Fruit fly (Drosophila melanogaster) whole organism, adult: ENCODE measurements around the gene bdwf.
A peak's percentile ranks its signal among the peaks of the same experiment; 100 is the strongest.

Source experiments
- CG11617 ChIP-seq: fragments of 200-800 bp; sonication (Bioruptor generic); optimal IDR thresholded peaks from 2 replicates; lab custom pipeline; 2017; ENCODE audit warnings: mild to moderate bottlenecking, missing biosample characterization, missing genetic modification reagents, missing genetic modification characterization
- CG12768 ChIP-seq: fragments of 200-800 bp; sonication (Bioruptor generic); optimal IDR thresholded peaks from 2 replicates; lab custom pipeline; 2017; ENCODE audit warnings: missing biosample characterization, missing genetic modification characterization, mild to moderate bottlenecking, moderate library complexity, missing genetic modification reagents
- CG14711 ChIP-seq: fragments of 200-800 bp; sonication (Bioruptor generic); optimal IDR thresholded peaks from 2 replicates; lab custom pipeline; 2018; ENCODE audit warnings: missing biosample characterization, mild to moderate bottlenecking, missing genetic modification characterization, moderate library complexity
- CG1620 ChIP-seq: fragments of 200-800 bp; sonication (Bioruptor generic); optimal IDR thresholded peaks from 2 replicates; lab custom pipeline; 2016; ENCODE audit warnings: missing biosample characterization, missing genetic modification characterization
- CG33017 ChIP-seq: fragments of 200-800 bp; sonication (Bioruptor generic); optimal IDR thresholded peaks from 2 replicates; lab custom pipeline; 2018; ENCODE audit warnings: missing biosample characterization, mild to moderate bottlenecking, missing genetic modification characterization, moderate library complexity
- CG5204 ChIP-seq: fragments of 200-800 bp; sonication (Bioruptor generic); optimal IDR thresholded peaks from 2 replicates; lab custom pipeline; 2016; ENCODE audit warnings: missing biosample characterization, missing genetic modification characterization
- CG7045 ChIP-seq: fragments of 200-800 bp; sonication (Bioruptor generic); optimal IDR thresholded peaks from 2 replicates; lab custom pipeline; 2017; ENCODE audit warnings: missing biosample characterization, mild to moderate bottlenecking, missing genetic modification characterization
- CG7101 ChIP-seq: fragments of 200-800 bp; sonication (Bioruptor generic); optimal IDR thresholded peaks from 2 replicates; lab custom pipeline; 2018; ENCODE audit warnings: missing biosample characterization, mild to moderate bottlenecking, missing genetic modification characterization, moderate library complexity
- Clk ChIP-seq: fragments of 200-800 bp; sonication (Bioruptor generic); optimal IDR thresholded peaks from 2 replicates; lab custom pipeline; 2017; ENCODE audit warnings: missing biosample characterization, missing genetic modification characterization
- Crg-1 ChIP-seq: fragments of 200-800 bp; sonication (Bioruptor generic); optimal IDR thresholded peaks from 2 replicates; lab custom pipeline; 2016; ENCODE audit warnings: missing biosample characterization, missing genetic modification characterization
- Hr96 ChIP-seq: fragments of 200-800 bp; sonication (Bioruptor generic); optimal IDR thresholded peaks from 2 replicates; lab custom pipeline; 2016; ENCODE audit warnings: missing biosample characterization, missing genetic modification characterization
- Mnt ChIP-seq: fragments of 200-800 bp; sonication (Bioruptor generic); optimal IDR thresholded peaks from 2 replicates; lab custom pipeline; 2016; ENCODE audit warnings: missing biosample characterization, mild to moderate bottlenecking, missing genetic modification characterization
- bab1 ChIP-seq: fragments of 200-800 bp; sonication (Bioruptor generic); optimal IDR thresholded peaks from 3 replicates; lab custom pipeline; 2019; ENCODE audit warnings: missing biosample characterization, mild to moderate bottlenecking, missing genetic modification characterization, moderate library complexity
- cic ChIP-seq: fragments of 200-800 bp; sonication (Bioruptor generic); optimal IDR thresholded peaks from 2 replicates; lab custom pipeline; 2017; ENCODE audit warnings: missing biosample characterization, mild to moderate bottlenecking, missing genetic modification characterization, moderate library complexity
- cnc ChIP-seq, 2 experiments: fragments of >200 bp; optimal IDR thresholded peaks; 2 replicates each; lab custom pipeline; 2017
- kay ChIP-seq: fragments of 200-800 bp; sonication (Bioruptor generic); peaks from one replicate; lab custom pipeline; 2016; ENCODE audit warnings: missing biosample characterization, missing genetic modification characterization, borderline replicate concordance
- ovo ChIP-seq: fragments of 200-800 bp; sonication (Bioruptor generic); optimal IDR thresholded peaks from 2 replicates; lab custom pipeline; 2016; ENCODE audit warnings: missing biosample characterization, missing genetic modification characterization
- pad ChIP-seq: fragments of 200-800 bp; sonication (Bioruptor generic); optimal IDR thresholded peaks from 3 replicates; lab custom pipeline; 2017; ENCODE audit warnings: missing biosample characterization, missing genetic modification characterization, mild to moderate bottlenecking, moderate library complexity, missing genetic modification reagents
- tj ChIP-seq: fragments of 200-800 bp; sonication (Bioruptor generic); optimal IDR thresholded peaks from 3 replicates; lab custom pipeline; 2017; ENCODE audit warnings: missing biosample characterization, mild to moderate bottlenecking, missing genetic modification characterization, moderate library complexity
- toe ChIP-seq: fragments of 200-800 bp; sonication (Bioruptor generic); optimal IDR thresholded peaks from 2 replicates; lab custom pipeline; 2016; ENCODE audit warnings: missing biosample characterization, missing genetic modification characterization

Gene bdwf

dm6 chr3R:17048867-17049266, 5.9 kb upstream of the bdwf start:
- TF ChIP-seq Hr96 (no peak), Mnt (no peak), tj (GFP tag; lab: Kevin White, UChicago) (no peak), CG12768 (no peak), kay (GFP tag; lab: Kevin White, UChicago) (no peak), CG1620 (GFP tag; lab: Kevin White, UChicago) (no peak), pad (GFP tag; lab: Kevin White, UChicago) (no peak), cnc (optimal IDR thresholded peaks at IDR 0.05; lab: Kevin White, UChicago) (no peak), bab1 (GFP tag; lab: Kevin White, UChicago) (no peak)

DNA sequence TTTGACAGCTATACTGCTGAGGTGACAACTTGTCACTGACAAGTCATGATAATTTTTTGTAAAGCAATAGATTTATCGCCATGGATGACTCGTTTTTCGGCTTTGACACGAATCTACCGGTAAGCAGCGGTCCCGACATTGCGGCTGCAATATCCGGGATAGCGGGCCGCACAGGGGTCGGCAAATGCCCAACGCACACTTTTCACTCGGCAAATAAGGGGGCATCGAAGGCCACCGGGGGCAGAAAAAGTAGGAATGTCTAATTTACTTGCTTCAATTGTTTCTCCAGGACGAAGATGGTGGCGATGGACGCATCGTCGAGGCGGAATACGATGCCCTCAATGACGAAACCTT, 611 bp upstream of the bdwf start:
- no peak for TF ChIP-seq CG5204 (GFP tag; lab: Kevin White, UChicago)
- no peak for TF ChIP-seq CG1620 (GFP tag; lab: Kevin White, UChicago)
- no peak for TF ChIP-seq Crg-1 (GFP tag; lab: Kevin White, UChicago)
- no peak for TF ChIP-seq cnc (optimal IDR thresholded peaks at IDR 0.05; lab: Kevin White, UChicago)
- no peak for TF ChIP-seq tj (GFP tag; lab: Kevin White, UChicago)
- no peak for TF ChIP-seq bab1 (GFP tag; lab: Kevin White, UChicago)
- TF ChIP-seq cic (GFP tag; lab: Kevin White, UChicago): no peak
- no peak for TF ChIP-seq toe (GFP tag; lab: Kevin White, UChicago)
- TF ChIP-seq Clk (GFP tag; lab: Kevin White, UChicago): no peak
- TF ChIP-seq kay (GFP tag; lab: Kevin White, UChicago): no peak
- TF ChIP-seq CG33017 (tag; lab: Kevin White, UChicago): no peak
- TF ChIP-seq CG14711 (tag; lab: Kevin White, UChicago): no peak
- TF ChIP-seq CG11617 (GFP tag; lab: Kevin White, UChicago): no peak
- no peak for TF ChIP-seq ovo (GFP tag; lab: Kevin White, UChicago)
- TF ChIP-seq Mnt: no peak
- TF ChIP-seq CG7101 (tag; lab: Kevin White, UChicago): no peak

DNA sequence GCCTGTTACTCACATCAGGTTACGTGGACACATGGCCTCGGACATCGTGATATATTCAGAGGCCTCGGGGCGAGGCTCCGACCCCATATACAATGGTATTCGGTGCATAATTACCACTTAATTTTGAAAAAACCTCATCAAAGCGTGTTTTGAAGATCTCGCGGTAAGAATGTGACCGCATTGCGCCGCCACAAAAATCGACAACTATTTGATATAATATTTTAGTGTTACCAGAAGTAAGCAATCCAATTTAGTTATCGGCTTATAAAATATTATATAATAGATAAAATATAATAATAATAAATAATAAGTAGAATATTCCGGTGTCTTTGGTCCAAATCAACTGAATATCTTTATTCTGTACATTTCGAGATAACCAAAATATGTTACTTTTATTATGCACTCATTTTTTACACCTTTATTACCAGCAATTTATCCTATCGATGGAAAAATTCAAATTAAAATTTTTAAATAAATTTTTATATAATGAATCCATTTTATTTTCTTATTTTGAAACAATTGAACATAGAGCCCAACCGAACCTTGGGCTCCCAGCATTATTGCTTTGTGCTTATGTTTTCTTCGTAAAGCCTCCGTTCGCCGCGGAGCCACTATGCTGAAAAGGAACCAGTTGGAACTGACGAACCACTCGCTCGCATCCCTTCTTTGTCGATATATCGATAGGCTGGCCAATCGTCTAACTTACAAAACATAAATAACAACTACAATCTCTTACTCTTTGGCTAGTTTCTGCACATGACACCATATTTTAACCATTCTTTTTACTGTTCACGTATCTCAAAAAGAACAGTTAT, 2.7 kb downstream of the bdwf start, which contains the start of the genes CG18213 and Trm7-32:
CG18213 (minus strand) TSS at position 211 of the 815 bp plus-strand sequence.
Trm7-32 (plus strand) TSS at position 690 of the 815 bp plus-strand sequence.
- no peak for TF ChIP-seq CG5204 (GFP tag; lab: Kevin White, UChicago)
- TF ChIP-seq CG7045 (GFP tag; lab: Kevin White, UChicago): no peak
- TF ChIP-seq bab1 (GFP tag; lab: Kevin White, UChicago): peak; percentile 2
- no peak for TF ChIP-seq CG11617 (GFP tag; lab: Kevin White, UChicago)
- TF ChIP-seq cnc (optimal IDR thresholded peaks at IDR 0.05; lab: Kevin White, UChicago): no peak
- TF ChIP-seq tj (GFP tag; lab: Kevin White, UChicago): peak; percentile 2
- TF ChIP-seq toe (GFP tag; lab: Kevin White, UChicago): peak; percentile 19
- no peak for TF ChIP-seq kay (GFP tag; lab: Kevin White, UChicago)
- peak; percentile 48 for TF ChIP-seq Mnt

- TF ChIP-seq CG7045 (GFP tag; lab: Kevin White, UChicago) (no peak), CG12768 (no peak)
Observed at dm6 chr3R:17035945-17036344, 7.0 kb downstream of the bdwf start, which contains the start of gene CG4009. Gene CG4009 (minus strand): TSS chr3R:17036045.

DNA sequence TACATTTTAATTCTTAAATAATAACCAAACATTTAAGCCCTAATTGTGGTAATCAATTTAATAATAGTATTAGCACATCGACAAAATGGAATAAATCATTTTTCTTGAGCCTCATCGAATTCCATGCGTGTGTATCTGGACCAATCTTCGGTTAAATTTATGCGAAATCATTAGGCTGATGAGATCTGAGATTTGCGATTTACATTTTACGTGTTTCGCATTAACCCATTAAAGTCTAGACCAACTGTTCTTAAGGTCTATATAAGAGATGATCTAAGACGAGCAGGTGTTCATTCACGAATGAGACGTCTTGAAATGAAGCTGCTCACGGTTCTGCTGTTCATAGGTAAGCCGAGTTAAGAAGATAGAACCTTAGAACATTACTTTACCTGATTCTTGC, 11.4 kb downstream of the bdwf start, which contains the start of gene CG31268:
CG31268 (plus strand) TSS at position 301 of the 400 bp plus-strand sequence.
- TF ChIP-seq Mnt (no peak), CG12768 (no peak), CG5204 (GFP tag; lab: Kevin White, UChicago) (no peak), bab1 (GFP tag; lab: Kevin White, UChicago) (no peak), CG1620 (GFP tag; lab: Kevin White, UChicago) (no peak), CG7101 (tag; lab: Kevin White, UChicago) (no peak), cnc (optimal IDR thresholded peaks at IDR 0.05; lab: Kevin White, UChicago) (no peak)

DNA sequence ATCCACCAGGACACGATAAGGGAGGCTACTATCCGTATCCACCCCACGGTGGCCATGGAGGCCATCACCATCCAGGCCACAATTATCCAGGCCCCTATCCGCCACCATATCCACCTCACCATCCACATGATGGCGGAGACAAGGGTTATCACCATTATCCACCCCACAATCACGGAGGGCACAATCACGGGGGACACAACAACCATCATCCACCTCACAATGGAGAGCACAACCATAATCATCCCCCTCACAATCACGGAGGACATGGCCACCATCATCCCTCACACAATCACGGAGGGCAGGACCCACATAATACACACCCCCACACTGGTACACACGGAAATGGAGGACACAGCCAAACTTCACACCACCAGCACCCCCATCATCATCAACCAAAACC, 13.1 kb downstream of the bdwf start:
- TF ChIP-seq CG11617 (GFP tag; lab: Kevin White, UChicago): no peak
- no peak for TF ChIP-seq CG7101 (tag; lab: Kevin White, UChicago)
- no peak for TF ChIP-seq kay (GFP tag; lab: Kevin White, UChicago)

dm6 chr3R:17028393-17028792, 14.5 kb downstream of the bdwf start, which contains the start of gene CG5225:
Gene CG5225 (plus strand): TSS chr3R:17028693.
- no peak for TF ChIP-seq Crg-1 (GFP tag; lab: Kevin White, UChicago)
- TF ChIP-seq tj (GFP tag; lab: Kevin White, UChicago): no peak
- TF ChIP-seq CG7101 (tag; lab: Kevin White, UChicago): no peak
- TF ChIP-seq toe (GFP tag; lab: Kevin White, UChicago): no peak
- TF ChIP-seq kay (GFP tag; lab: Kevin White, UChicago): no peak
- no peak for TF ChIP-seq ovo (GFP tag; lab: Kevin White, UChicago)
- no peak for TF ChIP-seq Hr96
- TF ChIP-seq CG33017 (tag; lab: Kevin White, UChicago): no peak
- no peak for TF ChIP-seq bab1 (GFP tag; lab: Kevin White, UChicago)
- TF ChIP-seq cic (GFP tag; lab: Kevin White, UChicago): no peak
- TF ChIP-seq Mnt: no peak
- TF ChIP-seq CG7045 (GFP tag; lab: Kevin White, UChicago): no peak
- TF ChIP-seq Clk (GFP tag; lab: Kevin White, UChicago): no peak
- no peak for TF ChIP-seq pad (GFP tag; lab: Kevin White, UChicago)
- no peak for TF ChIP-seq CG5204 (GFP tag; lab: Kevin White, UChicago)
- no peak for TF ChIP-seq CG12768
- no peak for TF ChIP-seq cnc (optimal IDR thresholded peaks at IDR 0.05; lab: Kevin White, UChicago)
- no peak for TF ChIP-seq CG1620 (GFP tag; lab: Kevin White, UChicago)
